Worm (Caenorhabditis elegans) whole organism, young adult: Measurements from ENCODE around the gene fbxa-88.

Source experiments
- T26A5.8 ChIP-seq: sonication (generic microtip); optimal IDR thresholded peaks from 2 replicates; lab custom pipeline; 2016; ENCODE audit warnings: missing genetic modification characterization, missing compliant biosample characterization
- nhr-27 ChIP-seq: fragments of 200-800 bp; sonication (Bioruptor generic); optimal IDR thresholded peaks from 2 replicates; lab custom pipeline; 2018; ENCODE audit warnings: mild to moderate bottlenecking, missing genetic modification characterization, moderate library complexity, missing compliant biosample characterization
- pha-4 ChIP-seq: fragments of 150-350 bp; sonication (generic microtip); optimal IDR thresholded peaks from 2 replicates; lab custom pipeline; 2014; ENCODE audit warnings: missing biosample characterization, missing genetic modification reagents, missing genetic modification characterization
- snpc-4 ChIP-seq, 5 experiments: fragments of 150-350 bp in 1 of 5; sonication (generic microtip) in 4 of 5; optimal IDR thresholded peaks; 2 replicates each; lab custom pipeline; 2014 to 2018; ENCODE audit warnings: missing genetic modification characterization in 5 of 5, missing biosample characterization in 3 of 5, antibody characterized with exemption in 2 of 5, mild to moderate bottlenecking in 2 of 5, missing compliant biosample characterization in 2 of 5, missing genotype in 2 of 5, moderate library complexity in 2 of 5, missing genetic modification reagents in 1 of 5
- unc-130 ChIP-seq: sonication (generic microtip); optimal IDR thresholded peaks from 2 replicates; lab custom pipeline; 2016; ENCODE audit warnings: missing genetic modification reagents, missing genetic modification characterization, missing compliant biosample characterization
- unc-62 ChIP-seq: fragments of 150-350 bp; optimal IDR thresholded peaks from 2 replicates; lab custom pipeline; 2014; ENCODE audit warnings: missing biosample characterization, missing genetic modification reagents, missing genetic modification characterization
- zfh-2 ChIP-seq: fragments of 200-800 bp; sonication (Bioruptor generic); conservative IDR thresholded peaks from 2 replicates; pipeline ENCODE4 v1.3.6; 2022; ENCODE audit warnings: missing genetic modification reagents, missing genetic modification characterization, missing compliant biosample characterization

DNA sequence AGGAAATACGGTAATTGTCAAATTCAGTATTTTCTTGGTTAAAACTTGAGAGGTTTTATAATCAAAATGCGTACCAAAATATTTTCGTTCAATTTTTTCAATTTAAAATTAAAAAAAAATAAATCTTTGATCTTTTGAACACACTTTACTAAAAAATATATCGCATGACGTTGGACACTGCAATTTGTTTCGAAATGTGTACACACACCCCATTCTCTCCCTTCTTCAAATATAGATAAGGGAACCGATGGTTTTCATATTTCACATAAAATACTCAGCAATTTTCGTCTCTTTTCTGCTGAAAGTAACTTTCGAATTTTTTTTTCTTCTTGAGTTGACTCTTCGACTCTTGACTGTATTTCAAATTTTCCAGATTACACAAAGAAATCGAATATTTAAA lies 21.5 kb downstream of the fbxa-88 start:
- TF ChIP-seq pha-4 (tag; lab: Kevin White, UChicago): no peak
- no peak for TF ChIP-seq zfh-2 (GFP tag; lab: Robert Waterston, UW)
- no peak for TF ChIP-seq nhr-27
- TF ChIP-seq unc-62: no peak
- TF ChIP-seq snpc-4 (GFP tag; optimal IDR thresholded peaks at IDR 0.05; lab: Kevin White, UChicago): no peak
- no peak for TF ChIP-seq snpc-4 (tag; optimal IDR thresholded peaks at IDR 0.05; lab: Kevin White, UChicago)
- no peak for TF ChIP-seq unc-130 (GFP tag; lab: Kevin White, UChicago)
- no peak for TF ChIP-seq T26A5.8 (tag; lab: Kevin White, UChicago)
